Worm (Caenorhabditis elegans): Measurements from ENCODE around the gene T28A8.8.

- TF ChIP-seq ama-1 (optimal IDR thresholded peaks at IDR 0.05) (no peak), sox-4 (tag; optimal IDR thresholded peaks at IDR 0.05) (no peak), nhr-12 (tag; optimal IDR thresholded peaks at IDR 0.05) (no peak), pqm-1 (tag; optimal IDR thresholded peaks at IDR 0.05) (no peak), unc-62 (GFP tag; optimal IDR thresholded peaks at IDR 0.05) (no peak), unc-86 (tag; optimal IDR thresholded peaks at IDR 0.05) (no peak), mdl-1 (tag; optimal IDR thresholded peaks at IDR 0.05) (no peak), fkh-10 (GFP tag; optimal IDR thresholded peaks at IDR 0.05) (no peak), lin-13 (GFP tag; optimal IDR thresholded peaks at IDR 0.05) (no peak)
These were observed 7.0 kb upstream of the T28A8.8 start, which contains the start of gene T28A8.2 for ce11 chrIII:13495571-13495970.
